Worm (Caenorhabditis elegans) whole organism, L1 larva: ENCODE results near the gene W01F3.2.
"Not testable (repeated sequence)": the region's sequence is repeated elsewhere in the genome, so short reads cannot be mapped to it uniquely, and the experiment has no call there.

Source experiments
- C34B4.2 ChIP-seq: sonication (generic microtip); optimal IDR thresholded peaks from 2 replicates; lab custom pipeline; 2017; ENCODE audit warnings: mild to moderate bottlenecking, missing genetic modification characterization, missing compliant biosample characterization
- F16B12.6 ChIP-seq: fragments of 150-350 bp; optimal IDR thresholded peaks from 2 replicates; lab custom pipeline; 2014; ENCODE audit warnings: missing biosample characterization, missing genetic modification characterization
- Y116A8C.19 ChIP-seq: sonication (generic microtip); optimal IDR thresholded peaks from 2 replicates; lab custom pipeline; 2016; ENCODE audit warnings: missing compliant biosample characterization, missing genetic modification characterization, borderline replicate concordance
- alr-1 ChIP-seq: fragments of 200-800 bp; sonication (Bioruptor generic); optimal IDR thresholded peaks from 2 replicates; lab custom pipeline; 2018; ENCODE audit warnings: borderline replicate concordance, mild to moderate bottlenecking, missing genetic modification characterization, missing compliant biosample characterization
- aly-2 ChIP-seq: fragments of 150-350 bp; optimal IDR thresholded peaks from 2 replicates; lab custom pipeline; 2014; ENCODE audit warnings: missing biosample characterization, missing genetic modification characterization
- ama-1 ChIP-seq: fragments of 150-350 bp; optimal IDR thresholded peaks from 2 replicates; lab custom pipeline; 2014
- ceh-63 ChIP-seq: fragments of 200-800 bp; sonication (Bioruptor generic); optimal IDR thresholded peaks from 2 replicates; lab custom pipeline; 2018; ENCODE audit warnings: mild to moderate bottlenecking, missing genetic modification characterization, missing compliant biosample characterization
- ceh-82 ChIP-seq, 3 experiments: fragments of 150-350 bp in 1 of 3; sonication (generic microtip) in 2 of 3; optimal IDR thresholded peaks; 2 replicates each; lab custom pipeline; 2014 to 2017; ENCODE audit warnings: missing biosample characterization in 3 of 3, missing genetic modification characterization in 3 of 3
- ceh-88 ChIP-seq: fragments of 200-800 bp; sonication (Bioruptor generic); IDR thresholded peaks from 2 replicates; pipeline ENCODE4 v1.3.6; 2022; ENCODE audit warnings: missing genetic modification characterization, missing compliant biosample characterization
- ceh-90 ChIP-seq: sonication (generic microtip); optimal IDR thresholded peaks from 2 replicates; lab custom pipeline; 2016; ENCODE audit warnings: missing genetic modification characterization, missing compliant biosample characterization
- dpl-1 ChIP-seq, 3 experiments: fragments of 150-350 bp in 2 of 3; sonication (generic microtip) in 1 of 3; optimal IDR thresholded peaks; 2 replicates each; lab custom pipeline; 2014 to 2017; ENCODE audit warnings: missing biosample characterization in 3 of 3, missing genetic modification characterization in 3 of 3, missing genetic modification reagents in 3 of 3
- dsc-1 ChIP-seq: sonication (generic microtip); optimal IDR thresholded peaks from 2 replicates; lab custom pipeline; 2016; ENCODE audit warnings: mild to moderate bottlenecking, missing genetic modification characterization, missing compliant biosample characterization
- efl-1 ChIP-seq, 4 experiments: fragments of 150-350 bp; optimal IDR thresholded peaks in 3 of 4; peaks in 1 of 4; 1 replicate in 1 of 4; 2 replicates in 3 of 4; lab custom pipeline; 2014; ENCODE audit warnings: missing biosample characterization in 2 of 4, missing genetic modification characterization in 2 of 4, missing genetic modification reagents in 2 of 4
- efl-3 ChIP-seq: fragments of 200-800 bp; sonication (Bioruptor generic); optimal IDR thresholded peaks from 2 replicates; lab custom pipeline; 2018; ENCODE audit warnings: mild to moderate bottlenecking, missing genetic modification characterization, missing compliant biosample characterization
- ets-5 ChIP-seq: fragments of 200-800 bp; sonication (Bioruptor generic); IDR thresholded peaks from 2 replicates; pipeline ENCODE4 v1.3.6; 2022; ENCODE audit warnings: missing genetic modification characterization, missing compliant biosample characterization
- fkh-10 ChIP-seq: sonication (generic microtip); optimal IDR thresholded peaks from 2 replicates; lab custom pipeline; 2017; ENCODE audit warnings: missing biosample characterization, missing genetic modification reagents, missing genetic modification characterization
- fkh-8 ChIP-seq: sonication (generic microtip); optimal IDR thresholded peaks from 2 replicates; lab custom pipeline; 2016; ENCODE audit warnings: mild to moderate bottlenecking, missing genetic modification characterization, missing compliant biosample characterization
- fos-1 ChIP-seq: fragments of 150-350 bp; optimal IDR thresholded peaks from 2 replicates; lab custom pipeline; 2014; ENCODE audit warnings: missing biosample characterization, missing genetic modification characterization
- grh-1 ChIP-seq: fragments of 200-800 bp; sonication (Bioruptor generic); IDR thresholded peaks from 2 replicates; pipeline ENCODE4 v1.3.6; 2022; ENCODE audit warnings: missing genetic modification reagents, missing genetic modification characterization, missing compliant biosample characterization
- hlh-4 ChIP-seq: sonication (generic microtip); optimal IDR thresholded peaks from 2 replicates; lab custom pipeline; 2016; ENCODE audit warnings: mild to moderate bottlenecking, missing genetic modification characterization, missing compliant biosample characterization
- hpl-2 ChIP-seq: fragments of 150-350 bp; optimal IDR thresholded peaks from 2 replicates; lab custom pipeline; 2014; ENCODE audit warnings: missing biosample characterization, missing genetic modification reagents, missing genetic modification characterization
- isw-1 ChIP-seq: fragments of 200-800 bp; sonication (Bioruptor generic); IDR thresholded peaks from 2 replicates; pipeline ENCODE4 v1.3.6; 2022; ENCODE audit warnings: missing genetic modification characterization, missing compliant biosample characterization
- jun-1 ChIP-seq: fragments of 150-350 bp; optimal IDR thresholded peaks from 2 replicates; lab custom pipeline; 2014; ENCODE audit warnings: missing biosample characterization, missing genetic modification reagents, missing genetic modification characterization
- lin-14 ChIP-seq: fragments of 200-800 bp; sonication (Bioruptor generic); optimal IDR thresholded peaks from 2 replicates; lab custom pipeline; 2018; ENCODE audit warnings: mild to moderate bottlenecking, missing genetic modification characterization, moderate library complexity, missing compliant biosample characterization
- lin-15B ChIP-seq: fragments of 150-350 bp; sonication (generic microtip); optimal IDR thresholded peaks from 3 replicates; lab custom pipeline; 2014; ENCODE audit warnings: missing biosample characterization, missing genetic modification characterization
- lin-39 ChIP-seq: fragments of 150-350 bp; optimal IDR thresholded peaks from 2 replicates; lab custom pipeline; 2014; ENCODE audit warnings: missing biosample characterization, missing genetic modification reagents, missing genetic modification characterization
- mdl-1 ChIP-seq, 2 experiments: fragments of 150-350 bp; optimal IDR thresholded peaks; 2 replicates each; lab custom pipeline; 2014 to 2017; ENCODE audit warnings: missing biosample characterization in 2 of 2, missing genetic modification characterization in 2 of 2, inconsistent platforms in 1 of 2
- mef-2 ChIP-seq: fragments of 150-350 bp; optimal IDR thresholded peaks from 2 replicates; lab custom pipeline; 2014; ENCODE audit warnings: missing biosample characterization, missing genetic modification characterization
- nhr-19 ChIP-seq: fragments of 200-800 bp; sonication (Bioruptor generic); conservative IDR thresholded peaks from 2 replicates; pipeline ENCODE4 v1.3.6; 2022; ENCODE audit warnings: missing genetic modification characterization, missing compliant biosample characterization
- nhr-237 ChIP-seq: fragments of 150-350 bp; optimal IDR thresholded peaks from 2 replicates; lab custom pipeline; 2014; ENCODE audit warnings: missing biosample characterization, missing genetic modification characterization
- nhr-47 ChIP-seq: sonication (generic microtip); optimal IDR thresholded peaks from 2 replicates; lab custom pipeline; 2016; ENCODE audit warnings: mild to moderate bottlenecking, missing genetic modification characterization, moderate library complexity, missing compliant biosample characterization
- nhr-71 ChIP-seq: sonication (generic microtip); optimal IDR thresholded peaks from 2 replicates; lab custom pipeline; 2016; ENCODE audit warnings: mild to moderate bottlenecking, missing genetic modification characterization, moderate library complexity, missing compliant biosample characterization
- nhr-76 ChIP-seq: sonication (generic microtip); optimal IDR thresholded peaks from 2 replicates; lab custom pipeline; 2017; ENCODE audit warnings: missing biosample characterization, missing genetic modification characterization
- nhr-84 ChIP-seq: sonication (generic microtip); optimal IDR thresholded peaks from 2 replicates; lab custom pipeline; 2017; ENCODE audit warnings: missing biosample characterization, missing genetic modification characterization
- nhr-85 ChIP-seq: sonication (generic microtip); peaks from one replicate; lab custom pipeline; 2016; ENCODE audit warnings: missing genetic modification characterization, inconsistent platforms, missing compliant biosample characterization
- nhr-90 ChIP-seq: sonication (generic microtip); optimal IDR thresholded peaks from 2 replicates; lab custom pipeline; 2016; ENCODE audit warnings: mild to moderate bottlenecking, missing genetic modification characterization, missing compliant biosample characterization; ENCODE audit not compliant: poor library complexity
- pag-3 ChIP-seq: sonication (generic microtip); optimal IDR thresholded peaks from 2 replicates; lab custom pipeline; 2017; ENCODE audit warnings: missing genetic modification characterization, mild to moderate bottlenecking, missing compliant biosample characterization, antibody characterized with exemption, borderline replicate concordance; ENCODE audit not compliant: insufficient read depth
- pax-3 ChIP-seq: fragments of 200-800 bp; sonication (Bioruptor generic); optimal IDR thresholded peaks from 2 replicates; lab custom pipeline; 2018; ENCODE audit warnings: mild to moderate bottlenecking, missing genetic modification characterization, moderate library complexity, missing compliant biosample characterization
- snpc-4 ChIP-seq: fragments of 150-350 bp; optimal IDR thresholded peaks from 2 replicates; lab custom pipeline; 2014; ENCODE audit warnings: missing biosample characterization, missing genetic modification characterization
- snu-23 ChIP-seq: sonication (generic microtip); optimal IDR thresholded peaks from 2 replicates; lab custom pipeline; 2016; ENCODE audit warnings: missing genetic modification characterization, missing compliant biosample characterization
- sox-4 ChIP-seq: sonication (generic microtip); optimal IDR thresholded peaks from 2 replicates; lab custom pipeline; 2016; ENCODE audit warnings: missing genetic modification characterization, missing compliant biosample characterization
- sptf-1 ChIP-seq: fragments of 150-350 bp; optimal IDR thresholded peaks from 2 replicates; lab custom pipeline; 2014; ENCODE audit warnings: missing biosample characterization, missing genetic modification characterization
- tbx-2 ChIP-seq: sonication (generic microtip); optimal IDR thresholded peaks from 2 replicates; lab custom pipeline; 2016; ENCODE audit warnings: missing genetic modification characterization, missing compliant biosample characterization
- tlp-1 ChIP-seq: fragments of 150-350 bp; optimal IDR thresholded peaks from 2 replicates; lab custom pipeline; 2014; ENCODE audit warnings: missing biosample characterization, missing genetic modification characterization
- unc-130 ChIP-seq: fragments of 150-350 bp; optimal IDR thresholded peaks from 2 replicates; lab custom pipeline; 2017; ENCODE audit warnings: missing biosample characterization, missing genetic modification characterization, inconsistent platforms
- unc-62 ChIP-seq: fragments of 150-350 bp; optimal IDR thresholded peaks from 2 replicates; lab custom pipeline; 2014; ENCODE audit warnings: missing biosample characterization, missing genetic modification reagents, missing genetic modification characterization
- vab-15 ChIP-seq: sonication (generic microtip); optimal IDR thresholded peaks from 2 replicates; lab custom pipeline; 2017; ENCODE audit warnings: missing genotype, mild to moderate bottlenecking, missing genetic modification characterization, missing compliant biosample characterization
- xbp-1 ChIP-seq: sonication (generic microtip); optimal IDR thresholded peaks from 2 replicates; lab custom pipeline; 2016; ENCODE audit warnings: missing genetic modification characterization, missing compliant biosample characterization
- zip-4 ChIP-seq: fragments of 200-800 bp; sonication (Bioruptor generic); optimal IDR thresholded peaks from 2 replicates; lab custom pipeline; 2018; ENCODE audit warnings: mild to moderate bottlenecking, missing genetic modification characterization, moderate library complexity, missing compliant biosample characterization
- ztf-4 ChIP-seq: fragments of 150-350 bp; optimal IDR thresholded peaks from 2 replicates; lab custom pipeline; 2014; ENCODE audit warnings: missing biosample characterization, missing genetic modification characterization

The W01F3.2 gene

ce11 chrV:20698837-20699236, 38.7 kb downstream of the W01F3.2 start:
- TF ChIP-seq nhr-19 (GFP tag; lab: Robert Waterston, UW): peak; percentile 37
- peak; percentile 2 for TF ChIP-seq lin-14 (GFP tag; lab: Kevin White, UChicago)
- not testable (repeated sequence) for TF ChIP-seq efl-1 (optimal IDR thresholded peaks at IDR 0.05; lab: Kevin White, UChicago)
- peak in 1 of 2 experiments; percentile 78 for TF ChIP-seq efl-1 (GFP tag; optimal IDR thresholded peaks at IDR 0.05 in 1 of 2; lab: Kevin White, UChicago)
- TF ChIP-seq nhr-47 (tag; lab: Kevin White, UChicago): peak; percentile 37
- TF ChIP-seq snpc-4 (tag; lab: Kevin White, UChicago): peak; percentile 91
- peak; percentile 34 for TF ChIP-seq nhr-71

- no peak for TF ChIP-seq ceh-90 (tag; lab: Kevin White, UChicago)
- TF ChIP-seq ceh-88 (GFP tag; lab: Robert Waterston, UW): no peak
- no peak for TF ChIP-seq hlh-4
- no peak for TF ChIP-seq jun-1
- TF ChIP-seq lin-15B (tag; lab: Kevin White, UChicago): peak; percentile 6
- TF ChIP-seq tbx-2 (tag; lab: Kevin White, UChicago): peak; percentile 64
- no peak for TF ChIP-seq ztf-4 (tag; lab: Kevin White, UChicago)
- no peak for TF ChIP-seq pax-3 (tag; lab: Kevin White, UChicago)
- TF ChIP-seq pag-3: no peak
- TF ChIP-seq nhr-85 (tag; lab: Kevin White, UChicago): peak; percentile 50
- no peak for TF ChIP-seq nhr-76
- no peak for TF ChIP-seq fkh-10 (GFP tag; lab: Kevin White, UChicago)
- peak; percentile 56 for TF ChIP-seq xbp-1
- no peak for TF ChIP-seq nhr-237 (tag; lab: Kevin White, UChicago)
- TF ChIP-seq lin-39 (tag; lab: Kevin White, UChicago): peak; percentile 72
- peak; percentile 55; the same call in 1 of the 2 replicates for TF ChIP-seq grh-1 (GFP tag; lab: Robert Waterston, UW)
- no peak for TF ChIP-seq vab-15
- TF ChIP-seq aly-2: no peak
- no peak for TF ChIP-seq unc-62 (GFP tag; lab: Kevin White, UChicago)
- TF ChIP-seq zip-4 (GFP tag; lab: Kevin White, UChicago): no peak
- no peak for TF ChIP-seq ets-5 (GFP tag; lab: Robert Waterston, UW)
- peak; percentile 69 for TF ChIP-seq snu-23 (GFP tag; lab: Kevin White, UChicago)
- no peak for TF ChIP-seq F16B12.6 (tag; lab: Kevin White, UChicago)
- peak; percentile 44 for TF ChIP-seq unc-130 (tag; lab: Kevin White, UChicago)
- TF ChIP-seq C34B4.2: no peak
- TF ChIP-seq nhr-71: peak; percentile 82
- peak; percentile 20 for TF ChIP-seq fos-1 (tag; lab: Kevin White, UChicago)
- TF ChIP-seq mdl-1 (tag; optimal IDR thresholded peaks at IDR 0.05; lab: Kevin White, UChicago): peak in 1 of 2 experiments; percentile 50
- TF ChIP-seq isw-1 (GFP tag; lab: Robert Waterston, UW): peak; percentile 63
- TF ChIP-seq nhr-84 (tag; lab: Kevin White, UChicago): no peak
- peak; percentile 71 for TF ChIP-seq nhr-90
- no peak for TF ChIP-seq Y116A8C.19
- no peak for TF ChIP-seq ama-1 (lab: Kevin White, UChicago)
- no peak for TF ChIP-seq sox-4 (tag; lab: Kevin White, UChicago)
- no peak for TF ChIP-seq ceh-63 (GFP tag; lab: Kevin White, UChicago)
- TF ChIP-seq mef-2: no peak
- no peak for TF ChIP-seq fkh-8 (tag; lab: Kevin White, UChicago)
- no peak for TF ChIP-seq hpl-2 (GFP tag; lab: Kevin White, UChicago)
- no peak for TF ChIP-seq sptf-1 (tag; lab: Kevin White, UChicago)
- TF ChIP-seq lin-14 (GFP tag; lab: Kevin White, UChicago): peak; percentile 55
- no peak for TF ChIP-seq alr-1 (tag; lab: Kevin White, UChicago)
- peak; percentile 29 to 57 (median 53) for TF ChIP-seq ceh-82 (tag; optimal IDR thresholded peaks at IDR 0.05; lab: Kevin White, UChicago)
- TF ChIP-seq dpl-1 (GFP tag; optimal IDR thresholded peaks at IDR 0.05; lab: Kevin White, UChicago): peak; percentile 87 to 91 (median 91)
- no peak for TF ChIP-seq efl-3 (GFP tag; lab: Kevin White, UChicago)
- TF ChIP-seq dsc-1 (tag; lab: Kevin White, UChicago): peak; percentile 62
- TF ChIP-seq tlp-1 (tag; lab: Kevin White, UChicago): no peak
These were observed 44.0 kb downstream of the W01F3.2 start, which contains the start of the genes F53F8.5 and F53F8.6 for ce11 chrV:20703998-20704572. F53F8.5 (minus strand) TSS chrV:20704049. F53F8.6 (plus strand) TSS chrV:20704227.
